Fruit fly (Drosophila melanogaster): Measurements from ENCODE around the gene Naa15-16.

The Naa15-16 gene

DNA sequence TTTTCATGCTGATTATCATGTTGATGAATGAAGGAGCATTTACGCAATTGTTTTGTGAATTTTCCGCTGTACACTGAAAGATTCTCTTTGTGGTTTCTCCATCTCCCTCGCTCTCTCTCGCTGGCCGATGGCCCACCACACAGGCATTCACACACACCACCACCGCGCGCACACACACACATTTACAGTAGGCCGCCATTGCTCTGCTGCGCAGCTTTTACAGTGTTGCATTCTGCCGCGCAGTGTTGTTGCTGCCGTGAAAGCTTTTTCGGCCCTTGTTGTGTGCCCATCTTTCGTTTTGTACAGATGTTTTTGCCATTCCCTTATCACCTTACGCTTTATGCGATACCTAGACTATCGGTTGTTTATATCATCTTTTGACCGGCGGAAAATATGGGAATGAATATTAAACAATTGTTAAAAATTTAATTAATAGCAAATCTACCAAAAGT, 17.1 kb downstream of the Naa15-16 start (continued):
- TF ChIP-seq Dll (GFP tag; IDR thresholded peaks at IDR 0.05; ENCODE audit: partially characterized antibody) = peak; percentile 77
- peak; percentile 71 for TF ChIP-seq lbe (GFP tag; optimal IDR thresholded peaks at IDR 0.05)
- peak; percentile 97 for TF ChIP-seq phol (tag; optimal IDR thresholded peaks at IDR 0.05)
- peak; percentile 55 for TF ChIP-seq sob (GFP tag; IDR thresholded peaks at IDR 0.05)
- TF ChIP-seq zen2 (GFP tag; IDR thresholded peaks at IDR 0.05; ENCODE audit: partially characterized antibody) = peak; percentile 58; the same call in 1 of the 3 replicates
- TF ChIP-seq Lhr (GFP tag; optimal IDR thresholded peaks at IDR 0.05) = peak; percentile 31
- TF ChIP-seq CG8388 (GFP tag; optimal IDR thresholded peaks at IDR 0.05) = no peak
- peak; percentile 78 for TF ChIP-seq Bgb (GFP tag; IDR thresholded peaks at IDR 0.05; ENCODE audit: partially characterized antibody)
- peak; percentile 42 for TF ChIP-seq CG3847 (GFP tag; IDR thresholded peaks at IDR 0.05)
- no peak for TF ChIP-seq crc (GFP tag; optimal IDR thresholded peaks at IDR 0.05)
- TF ChIP-seq Dp (GFP tag; optimal IDR thresholded peaks at IDR 0.05) = peak; percentile 23
- TF ChIP-seq crp (GFP tag; optimal IDR thresholded peaks at IDR 0.05) = peak in 1 of 2 experiments; percentile 74
- TF ChIP-seq Camta (GFP tag; optimal IDR thresholded peaks at IDR 0.05) = no peak
- peak; percentile 37 for TF ChIP-seq CG1832 (GFP tag; optimal IDR thresholded peaks at IDR 0.05)
- TF ChIP-seq CG13894 (tag; optimal IDR thresholded peaks at IDR 0.05) = peak; percentile 43
- TF ChIP-seq Dip3 (GFP tag; optimal IDR thresholded peaks at IDR 0.05) = no peak
- TF ChIP-seq CG11456 (GFP tag; IDR thresholded peaks at IDR 0.05) = peak; percentile 48; the same call in 1 of the 3 replicates
- TF ChIP-seq ewg (GFP tag; optimal IDR thresholded peaks at IDR 0.05) = peak; percentile 95
- peak; percentile 29 for TF ChIP-seq CG1603 (tag; optimal IDR thresholded peaks at IDR 0.05)
- peak; percentile 30; the same call in 1 of the 3 replicates for TF ChIP-seq CG7963 (GFP tag; IDR thresholded peaks at IDR 0.05; ENCODE audit: partially characterized antibody)
- TF ChIP-seq corto (GFP tag; optimal IDR thresholded peaks at IDR 0.05) = peak; percentile 27
- TF ChIP-seq CG34422 (GFP tag; IDR thresholded peaks at IDR 0.05) = peak; percentile 8; the same call in 1 of the 3 replicates
- peak; percentile 75 for TF ChIP-seq zf30C (GFP tag; optimal IDR thresholded peaks at IDR 0.05)
- TF ChIP-seq CG33213 (GFP tag; optimal IDR thresholded peaks at IDR 0.05) = peak; percentile 27
- no peak for TF ChIP-seq E2f2 (GFP tag; IDR thresholded peaks at IDR 0.05)
- TF ChIP-seq grn (GFP tag; optimal IDR thresholded peaks at IDR 0.05) = peak; percentile 20
- no peak for TF ChIP-seq CkIIα-i1 (GFP tag; IDR thresholded peaks at IDR 0.05)
- TF ChIP-seq CG9876 (GFP tag; optimal IDR thresholded peaks at IDR 0.05) = no peak
- peak; percentile 76 for TF ChIP-seq BEAF-32 (GFP tag; optimal IDR thresholded peaks at IDR 0.05)
- TF ChIP-seq CG7987 (GFP tag; optimal IDR thresholded peaks at IDR 0.05) = peak; percentile 21
- peak; percentile 62 for TF ChIP-seq D19A (tag; optimal IDR thresholded peaks at IDR 0.05)
- TF ChIP-seq Opbp (GFP tag; IDR thresholded peaks at IDR 0.05; ENCODE audit: partially characterized antibody) = peak; percentile 65; the same call in 1 of the 3 replicates
- TF ChIP-seq CG16813 (GFP tag; IDR thresholded peaks at IDR 0.05; ENCODE audit: partially characterized antibody) = peak; percentile 49; the same call in 2 of the 3 replicates
- TF ChIP-seq pzg (GFP tag; optimal IDR thresholded peaks at IDR 0.05) = peak; percentile 80
- TF ChIP-seq CG8290 (GFP tag; optimal IDR thresholded peaks at IDR 0.05) = peak; percentile 44
- TF ChIP-seq CG8290 (tag; optimal IDR thresholded peaks at IDR 0.05) = peak; percentile 4 to 69
- peak; percentile 56 for TF ChIP-seq NFAT (GFP tag; IDR thresholded peaks at IDR 0.05)
- TF ChIP-seq CG11085 (GFP tag; IDR thresholded peaks at IDR 0.05) = no peak
- TF ChIP-seq Trl (optimal IDR thresholded peaks at IDR 0.05) = peak; percentile 59 to 84
- no peak for TF ChIP-seq Trl (GFP tag; optimal IDR thresholded peaks at IDR 0.05)
- TF ChIP-seq lab (GFP tag; optimal IDR thresholded peaks at IDR 0.05) = peak; percentile 40
- no peak for TF ChIP-seq tap (tag; optimal IDR thresholded peaks at IDR 0.05)
- no peak for TF ChIP-seq gt (GFP tag; IDR thresholded peaks at IDR 0.05)
- peak; percentile 53; the same call in 1 of the 2 replicates for TF ChIP-seq CG42726 (GFP tag; IDR thresholded peaks at IDR 0.05; ENCODE audit: partially characterized antibody)
- TF ChIP-seq CG14710 (tag; optimal IDR thresholded peaks at IDR 0.05) = peak; percentile 11
- peak; percentile 61 for TF ChIP-seq HLHmδ (GFP tag; optimal IDR thresholded peaks at IDR 0.05)
- peak; percentile 33 for TF ChIP-seq HmgZ (tag; optimal IDR thresholded peaks at IDR 0.05)
- peak; percentile 53 for TF ChIP-seq CG10267 (tag; optimal IDR thresholded peaks at IDR 0.05)
- TF ChIP-seq CG8281 (tag; optimal IDR thresholded peaks at IDR 0.05) = no peak

Measured in whole organism, embryonic.